Fruit fly (Drosophila melanogaster) whole organism: ENCODE measurements around the gene CG32544.

Experiments used
- CG8478 ChIP-seq: fragments of >200 bp; optimal IDR thresholded peaks from 2 replicates; lab custom pipeline; 2018; ENCODE audit warnings: inconsistent platforms
- Dll ChIP-seq: fragments of >200 bp; optimal IDR thresholded peaks from 2 replicates; lab custom pipeline; 2017
- EcR ChIP-seq, 2 experiments: fragments of >200 bp; optimal IDR thresholded peaks; 2 replicates each; lab custom pipeline; 2017; ENCODE audit warnings: missing biosample characterization in 2 of 2, missing genetic modification characterization in 2 of 2, missing genetic modification reagents in 2 of 2
- pan ChIP-seq: fragments of >200 bp; optimal IDR thresholded peaks from 2 replicates; lab custom pipeline; 2017
- psq ChIP-seq: fragments of >200 bp; optimal IDR thresholded peaks from 2 replicates; lab custom pipeline; 2017
- usp ChIP-seq: fragments of >200 bp; optimal IDR thresholded peaks from 2 replicates; lab custom pipeline; 2017; ENCODE audit warnings: missing biosample characterization, missing genetic modification characterization, mixed read lengths

The CG32544 gene

dm6 chrX:18869489-18870132 lies 9.5 kb downstream of the CG32544 start:
- TF ChIP-seq EcR (GFP tag; optimal IDR thresholded peaks at IDR 0.05; lab: Kevin White, UChicago) (no peak), Dll (lab: Kevin White, UChicago) (no peak), CG8478 (lab: Kevin White, UChicago) (no peak), usp (GFP tag; lab: Kevin White, UChicago) (no peak)

- TF ChIP-seq EcR (GFP tag; optimal IDR thresholded peaks at IDR 0.05; lab: Kevin White, UChicago) (no peak), usp (GFP tag; lab: Kevin White, UChicago) (no peak), pan (no peak), CG8478 (lab: Kevin White, UChicago) (no peak), psq (lab: Kevin White, UChicago) (no peak), Dll (lab: Kevin White, UChicago) (no peak)
These were observed 24.1 kb downstream of the CG32544 start, which contains the start of gene CG7332 for dm6 chrX:18883999-18884671. CG7332 (plus strand) TSS chrX:18884513.

- TF ChIP-seq CG8478 (lab: Kevin White, UChicago): no peak
- TF ChIP-seq usp (GFP tag; lab: Kevin White, UChicago): no peak
- no peak for TF ChIP-seq EcR (GFP tag; optimal IDR thresholded peaks at IDR 0.05; lab: Kevin White, UChicago)
- no peak for TF ChIP-seq Dll (lab: Kevin White, UChicago)
- no peak for TF ChIP-seq psq (lab: Kevin White, UChicago)
- TF ChIP-seq pan: no peak
These were observed 33.3 kb downstream of the CG32544 start, which contains the start of gene Flacc for dm6 chrX:18893433-18893832. Flacc (minus strand) TSS chrX:18893636.

dm6 chrX:18894146-18894545 lies 34.1 kb downstream of the CG32544 start, which contains the start of gene SdhBL:
SdhBL (plus strand) TSS chrX:18894446.
- no peak for TF ChIP-seq pan

DNA sequence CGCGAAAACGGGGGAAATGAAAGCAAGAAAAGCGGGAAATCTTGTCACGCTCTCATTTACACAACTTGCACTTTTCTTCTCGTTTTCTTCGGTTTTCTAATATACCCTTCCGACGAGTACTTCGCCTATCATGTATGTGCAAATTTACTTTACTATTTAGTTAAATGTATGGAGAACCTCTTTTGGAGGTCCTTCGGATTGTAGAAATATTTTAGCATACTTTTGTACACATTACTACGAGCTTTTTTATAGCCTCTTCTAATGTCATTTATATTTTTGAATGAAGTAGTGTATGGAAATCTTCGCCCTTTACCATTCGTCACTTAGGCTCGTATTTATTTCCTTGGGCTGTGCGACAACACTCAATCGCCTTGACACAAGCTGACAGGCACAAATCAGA lies 37.2 kb downstream of the CG32544 start:
- TF ChIP-seq Dll (lab: Kevin White, UChicago) (no peak), usp (GFP tag; lab: Kevin White, UChicago) (no peak)

- TF ChIP-seq psq (lab: Kevin White, UChicago) (no peak), EcR (GFP tag; optimal IDR thresholded peaks at IDR 0.05; lab: Kevin White, UChicago) (no peak), CG8478 (lab: Kevin White, UChicago) (no peak), pan (no peak), Dll (lab: Kevin White, UChicago) (no peak), usp (GFP tag; lab: Kevin White, UChicago) (no peak)
These were observed 37.8 kb downstream of the CG32544 start for dm6 chrX:18897906-18898305.

DNA sequence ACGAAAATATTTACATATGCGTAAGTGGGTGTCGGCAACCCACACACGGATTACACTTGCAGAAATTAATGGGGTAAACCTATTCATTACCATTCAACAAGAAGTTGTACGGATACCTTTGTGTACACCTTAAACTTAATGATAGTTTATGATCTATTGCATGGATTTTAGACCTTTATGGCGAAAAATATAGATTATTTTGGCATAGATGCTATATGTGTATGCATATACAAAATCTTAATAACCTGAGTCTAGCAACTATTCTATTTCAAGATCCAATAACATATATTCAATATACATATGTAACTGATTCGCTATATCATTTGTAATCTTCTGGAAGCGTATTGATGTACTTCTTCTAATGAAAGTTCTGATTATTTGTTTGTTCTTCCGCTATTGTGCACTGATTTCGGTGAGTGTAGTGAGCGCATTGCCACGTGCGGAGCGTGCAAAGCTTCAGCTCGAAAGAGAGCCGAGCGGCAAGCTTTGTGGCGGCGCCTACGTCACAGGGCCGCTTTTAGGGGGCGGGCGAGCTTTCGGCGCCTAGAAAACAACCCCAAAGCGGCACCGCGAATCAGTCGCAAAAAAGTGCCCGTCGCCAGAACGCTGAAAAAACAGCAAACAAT lies 39.9 kb downstream of the CG32544 start, which contains the start of gene CG7378:
CG7378 (plus strand) TSS at position 576 of the 626 bp plus-strand sequence.
- TF ChIP-seq Dll (lab: Kevin White, UChicago) (no peak), pan (no peak)

- no peak for TF ChIP-seq usp (GFP tag; lab: Kevin White, UChicago)
- no peak for TF ChIP-seq EcR (GFP tag; optimal IDR thresholded peaks at IDR 0.05; lab: Kevin White, UChicago)
- no peak for TF ChIP-seq CG8478 (lab: Kevin White, UChicago)
- no peak for TF ChIP-seq Dll (lab: Kevin White, UChicago)
- no peak for TF ChIP-seq psq (lab: Kevin White, UChicago)
- TF ChIP-seq pan: no peak
These were observed 40.9 kb downstream of the CG32544 start for dm6 chrX:18900958-18901357.

- TF ChIP-seq psq (lab: Kevin White, UChicago): no peak
These were observed 42.7 kb downstream of the CG32544 start for dm6 chrX:18902800-18903199.

DNA sequence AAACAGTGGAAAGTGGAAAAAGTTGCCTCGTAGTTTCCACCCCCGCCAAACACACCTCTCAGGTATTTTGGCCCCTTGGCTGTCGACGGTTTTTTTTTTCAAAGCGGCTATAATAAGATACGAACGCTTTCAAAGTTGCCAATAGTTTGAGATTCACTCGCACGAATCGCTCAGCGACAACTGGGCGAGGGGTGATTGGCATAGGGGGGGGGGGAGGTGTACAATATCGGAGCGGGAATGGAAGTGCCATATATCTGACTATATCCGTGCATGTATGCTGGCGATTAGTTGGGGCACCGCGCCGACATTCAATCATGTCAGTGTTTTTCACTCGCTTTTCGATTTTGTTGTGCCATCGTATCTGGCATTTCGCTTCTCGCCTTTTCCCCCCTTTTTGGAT lies 45.1 kb downstream of the CG32544 start:
- TF ChIP-seq CG8478 (lab: Kevin White, UChicago) (no peak), Dll (lab: Kevin White, UChicago) (no peak), usp (GFP tag; lab: Kevin White, UChicago) (no peak), EcR (GFP tag; optimal IDR thresholded peaks at IDR 0.05; lab: Kevin White, UChicago) (no peak), pan (no peak), psq (lab: Kevin White, UChicago) (no peak)

- TF ChIP-seq pan (no peak), CG8478 (lab: Kevin White, UChicago) (no peak), EcR (GFP tag; optimal IDR thresholded peaks at IDR 0.05; lab: Kevin White, UChicago) (no peak), psq (lab: Kevin White, UChicago) (no peak), Dll (lab: Kevin White, UChicago) (no peak), usp (GFP tag; lab: Kevin White, UChicago) (no peak)
These were observed 50.7 kb downstream of the CG32544 start for dm6 chrX:18910827-18911226.
